Fruit fly (Drosophila melanogaster) whole organism, adult: ENCODE results near the gene Cals.

Source experiments
- CG14711 ChIP-seq: fragments of 200-800 bp; sonication (Bioruptor generic); optimal IDR thresholded peaks from 2 replicates; lab custom pipeline; 2018; ENCODE audit warnings: missing biosample characterization, mild to moderate bottlenecking, missing genetic modification characterization, moderate library complexity
- CG7101 ChIP-seq: fragments of 200-800 bp; sonication (Bioruptor generic); optimal IDR thresholded peaks from 2 replicates; lab custom pipeline; 2018; ENCODE audit warnings: missing biosample characterization, mild to moderate bottlenecking, missing genetic modification characterization, moderate library complexity
- Crg-1 ChIP-seq: fragments of 200-800 bp; sonication (Bioruptor generic); optimal IDR thresholded peaks from 2 replicates; lab custom pipeline; 2016; ENCODE audit warnings: missing biosample characterization, missing genetic modification characterization
- bab1 ChIP-seq: fragments of 200-800 bp; sonication (Bioruptor generic); optimal IDR thresholded peaks from 3 replicates; lab custom pipeline; 2019; ENCODE audit warnings: missing biosample characterization, mild to moderate bottlenecking, missing genetic modification characterization, moderate library complexity
- cic ChIP-seq: fragments of 200-800 bp; sonication (Bioruptor generic); optimal IDR thresholded peaks from 2 replicates; lab custom pipeline; 2017; ENCODE audit warnings: missing biosample characterization, mild to moderate bottlenecking, missing genetic modification characterization, moderate library complexity
- cnc ChIP-seq, 2 experiments: fragments of >200 bp; optimal IDR thresholded peaks; 2 replicates each; lab custom pipeline; 2017
- pad ChIP-seq: fragments of 200-800 bp; sonication (Bioruptor generic); optimal IDR thresholded peaks from 3 replicates; lab custom pipeline; 2017; ENCODE audit warnings: missing biosample characterization, missing genetic modification characterization, mild to moderate bottlenecking, moderate library complexity, missing genetic modification reagents
- tj ChIP-seq: fragments of 200-800 bp; sonication (Bioruptor generic); optimal IDR thresholded peaks from 3 replicates; lab custom pipeline; 2017; ENCODE audit warnings: missing biosample characterization, mild to moderate bottlenecking, missing genetic modification characterization, moderate library complexity
- toe ChIP-seq: fragments of 200-800 bp; sonication (Bioruptor generic); optimal IDR thresholded peaks from 2 replicates; lab custom pipeline; 2016; ENCODE audit warnings: missing biosample characterization, missing genetic modification characterization

- TF ChIP-seq CG14711 (no peak), tj (GFP tag; lab: Kevin White, UChicago) (no peak), bab1 (GFP tag; lab: Kevin White, UChicago) (no peak), cnc (optimal IDR thresholded peaks at IDR 0.05; lab: Kevin White, UChicago) (no peak), toe (GFP tag; lab: Kevin White, UChicago) (no peak), CG7101 (tag; lab: Kevin White, UChicago) (no peak), Crg-1 (no peak), pad (GFP tag; lab: Kevin White, UChicago) (no peak), cic (no peak)
These were observed 17.0 kb downstream of the Cals start for dm6 chr4:1106114-1106513.
